Worm (Caenorhabditis elegans) whole organism, early embryonic: ENCODE data around the gene spe-17.

Experiments used
- ama-1 ChIP-seq: fragments of 150-350 bp; optimal IDR thresholded peaks from 2 replicates; lab custom pipeline; 2014
- ets-7 ChIP-seq: sonication (generic microtip); optimal IDR thresholded peaks from 2 replicates; lab custom pipeline; 2016; ENCODE audit warnings: missing genotype, missing genetic modification characterization, missing compliant biosample characterization
- scrt-1 ChIP-seq: fragments of 200-800 bp; sonication (Bioruptor generic); IDR thresholded peaks from 2 replicates; pipeline ENCODE4 v1.3.6; 2022; ENCODE audit warnings: missing genetic modification characterization, missing compliant biosample characterization
- tra-4 ChIP-seq: sonication (generic microtip); optimal IDR thresholded peaks from 2 replicates; lab custom pipeline; 2017; ENCODE audit warnings: missing genetic modification characterization, missing compliant biosample characterization

- no peak for TF ChIP-seq scrt-1 (GFP tag; lab: Robert Waterston, UW)
- no peak for TF ChIP-seq ama-1 (lab: Kevin White, UChicago)
- no peak for TF ChIP-seq tra-4 (tag; lab: Kevin White, UChicago)
- no peak for TF ChIP-seq ets-7 (tag; lab: Kevin White, UChicago)
These were observed 19.2 kb downstream of the spe-17 start for ce11 chrIV:12032383-12032782.
